Worm (Caenorhabditis elegans) whole organism, midembryonic: ENCODE results near the gene K12H4.7.
A peak's percentile ranks its signal among the peaks of the same experiment; 100 is the strongest.

ENCODE experiments used
- klf-2 ChIP-seq: fragments of 200-800 bp; sonication (Bioruptor generic); conservative IDR thresholded peaks from 2 replicates; pipeline ENCODE4 v1.3.6; 2022; ENCODE audit warnings: missing genetic modification reagents, missing genetic modification characterization, missing compliant biosample characterization
- med-1 ChIP-seq: sonication (generic microtip); optimal IDR thresholded peaks from 2 replicates; lab custom pipeline; 2017; ENCODE audit warnings: missing genetic modification characterization, mild to moderate bottlenecking, missing compliant biosample characterization, antibody characterized with exemption, missing genetic modification reagents; ENCODE audit not compliant: insufficient read depth
- ztf-29 ChIP-seq: fragments of 200-800 bp; sonication (Bioruptor generic); IDR thresholded peaks from 2 replicates; pipeline ENCODE4 v1.3.6; 2022; ENCODE audit warnings: missing genetic modification reagents, missing genetic modification characterization, missing compliant biosample characterization

DNA sequence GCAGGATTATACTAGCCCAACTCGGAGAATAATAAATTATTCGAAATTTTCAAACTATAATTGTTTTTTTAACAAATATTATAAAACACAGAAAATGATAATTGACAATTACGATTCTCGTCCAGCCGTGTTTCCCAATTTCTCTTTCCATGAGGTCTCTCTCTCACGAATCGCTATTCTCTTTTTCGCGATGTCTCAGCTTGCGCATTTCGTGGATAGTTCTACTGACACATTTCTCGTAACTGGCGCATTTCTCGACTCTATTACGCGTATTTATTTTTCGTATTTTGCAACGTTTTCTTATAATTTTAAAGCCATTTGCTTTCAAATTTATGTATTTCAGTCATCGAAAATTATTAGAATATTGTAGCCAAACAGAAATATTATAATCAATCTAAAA is 7.1 kb downstream of the K12H4.7 start:
- TF ChIP-seq med-1 (GFP tag; lab: Kevin White, UChicago) = peak; percentile 73
- TF ChIP-seq klf-2 = peak; percentile 100
- peak; percentile 99 for TF ChIP-seq ztf-29 (GFP tag; lab: Robert Waterston, UW)
